Worm (Caenorhabditis elegans) whole organism, young adult: ENCODE results near the gene nhx-3.

Source experiments
- B0019.2 ChIP-seq: fragments of 200-800 bp; sonication (Bioruptor generic); conservative IDR thresholded peaks from 2 replicates; pipeline ENCODE4 v1.3.6; 2022; ENCODE audit warnings: missing genetic modification reagents, missing genetic modification characterization, missing compliant biosample characterization
- B0035.1 ChIP-seq: sonication (generic microtip); optimal IDR thresholded peaks from 2 replicates; lab custom pipeline; 2016; ENCODE audit warnings: missing genetic modification characterization, mild to moderate bottlenecking, missing compliant biosample characterization, missing genotype, missing genetic modification reagents
- F22D6.2 ChIP-seq: sonication (generic microtip); optimal IDR thresholded peaks from 2 replicates; lab custom pipeline; 2016; ENCODE audit warnings: mild to moderate bottlenecking, missing genetic modification characterization, missing compliant biosample characterization
- F33H1.4 ChIP-seq: fragments of 200-800 bp; sonication (Bioruptor generic); IDR thresholded peaks from 2 replicates; pipeline ENCODE4 v1.3.6; 2022; ENCODE audit warnings: missing genetic modification reagents, missing genetic modification characterization, missing compliant biosample characterization
- F39B2.1 ChIP-seq: fragments of 200-800 bp; sonication (Bioruptor generic); IDR thresholded peaks from 2 replicates; pipeline ENCODE4 v1.3.6; 2022; ENCODE audit warnings: missing genetic modification reagents, missing genetic modification characterization, missing compliant biosample characterization
- F57A8.1 ChIP-seq: fragments of 200-800 bp; sonication (Bioruptor generic); optimal IDR thresholded peaks from 2 replicates; lab custom pipeline; 2018; ENCODE audit warnings: mild to moderate bottlenecking, missing genetic modification characterization, moderate library complexity, missing compliant biosample characterization
- F57C9.4 ChIP-seq: sonication (generic microtip); optimal IDR thresholded peaks from 2 replicates; lab custom pipeline; 2017; ENCODE audit warnings: mild to moderate bottlenecking, missing genetic modification characterization, missing compliant biosample characterization
- K11D2.4 ChIP-seq: fragments of 200-800 bp; sonication (Bioruptor generic); IDR thresholded peaks from 2 replicates; pipeline ENCODE4 v1.3.6; 2022; ENCODE audit warnings: missing genetic modification reagents, missing genetic modification characterization, missing compliant biosample characterization
- T07F8.4 ChIP-seq: sonication (generic microtip); optimal IDR thresholded peaks from 2 replicates; lab custom pipeline; 2016; ENCODE audit warnings: mild to moderate bottlenecking, missing genetic modification characterization, moderate library complexity, missing compliant biosample characterization
- T26A5.8 ChIP-seq: sonication (generic microtip); optimal IDR thresholded peaks from 2 replicates; lab custom pipeline; 2016; ENCODE audit warnings: missing genetic modification characterization, missing compliant biosample characterization
- Y53F4B.3 ChIP-seq: fragments of 200-800 bp; sonication (Bioruptor generic); IDR thresholded peaks from 2 replicates; pipeline ENCODE4 v1.3.6; 2022; ENCODE audit warnings: missing genetic modification reagents, missing genetic modification characterization, missing compliant biosample characterization
- Y53G8AR.9 ChIP-seq: fragments of 200-800 bp; sonication (Bioruptor generic); conservative IDR thresholded peaks from 2 replicates; pipeline ENCODE4 v1.3.6; 2022; ENCODE audit warnings: missing genetic modification reagents, missing genetic modification characterization, missing compliant biosample characterization
- Y79H2A.3 ChIP-seq: fragments of 200-800 bp; sonication (Bioruptor generic); conservative IDR thresholded peaks from 2 replicates; pipeline ENCODE4 v1.3.6; 2022; ENCODE audit warnings: missing genetic modification reagents, missing genetic modification characterization, missing compliant biosample characterization
- aptf-2 ChIP-seq: fragments of 200-800 bp; sonication (Bioruptor generic); conservative IDR thresholded peaks from 2 replicates; pipeline ENCODE4 v1.3.6; 2022; ENCODE audit warnings: missing genetic modification reagents, missing genetic modification characterization, missing compliant biosample characterization
- aptf-3 ChIP-seq: fragments of 200-800 bp; sonication (Bioruptor generic); IDR thresholded peaks from 2 replicates; pipeline ENCODE4 v1.3.6; 2022; ENCODE audit warnings: missing genetic modification characterization, missing compliant biosample characterization
- atf-7 ChIP-seq: sonication (generic microtip); optimal IDR thresholded peaks from 2 replicates; lab custom pipeline; 2017; ENCODE audit warnings: mild to moderate bottlenecking, missing genetic modification characterization, missing compliant biosample characterization
- attf-3 ChIP-seq: fragments of 200-800 bp; sonication (Bioruptor generic); conservative IDR thresholded peaks from 2 replicates; pipeline ENCODE4 v1.3.6; 2022; ENCODE audit warnings: missing genetic modification reagents, missing genetic modification characterization, missing compliant biosample characterization
- attf-5 ChIP-seq: fragments of 200-800 bp; sonication (Bioruptor generic); optimal IDR thresholded peaks from 2 replicates; lab custom pipeline; 2018; ENCODE audit warnings: mild to moderate bottlenecking, missing genetic modification characterization, missing compliant biosample characterization
- attf-6 ChIP-seq: fragments of 200-800 bp; sonication (Bioruptor generic); IDR thresholded peaks from 2 replicates; pipeline ENCODE4 v1.3.6; 2022; ENCODE audit warnings: missing genetic modification reagents, missing genetic modification characterization, missing compliant biosample characterization
- ceh-79 ChIP-seq: sonication (generic microtip); optimal IDR thresholded peaks from 2 replicates; lab custom pipeline; 2017; ENCODE audit warnings: mild to moderate bottlenecking, missing genetic modification characterization, missing compliant biosample characterization
- dox-1 ChIP-seq: fragments of 200-800 bp; sonication (Bioruptor generic); IDR thresholded peaks from 2 replicates; pipeline ENCODE4 v1.3.6; 2022; ENCODE audit warnings: missing genetic modification reagents, missing genetic modification characterization, missing compliant biosample characterization
- dpl-1 ChIP-seq: fragments of 150-350 bp; optimal IDR thresholded peaks from 2 replicates; lab custom pipeline; 2014; ENCODE audit warnings: missing biosample characterization, missing genetic modification reagents, missing genetic modification characterization
- egl-18 ChIP-seq: fragments of 200-800 bp; sonication (Bioruptor generic); IDR thresholded peaks from 2 replicates; pipeline ENCODE4 v1.3.6; 2022; ENCODE audit warnings: missing genetic modification reagents, missing genetic modification characterization, missing compliant biosample characterization
- egrh-3 ChIP-seq: fragments of 200-800 bp; sonication (Bioruptor generic); IDR thresholded peaks from 2 replicates; pipeline ENCODE4 v1.3.6; 2022; ENCODE audit warnings: missing genetic modification reagents, missing genetic modification characterization, missing compliant biosample characterization
- ekl-4 ChIP-seq: fragments of 200-800 bp; sonication (Bioruptor generic); IDR thresholded peaks from 2 replicates; pipeline ENCODE4 v1.3.6; 2022; ENCODE audit warnings: missing genetic modification reagents, missing genetic modification characterization, missing compliant biosample characterization
- fkh-3 ChIP-seq: sonication (generic microtip); optimal IDR thresholded peaks from 2 replicates; lab custom pipeline; 2016; ENCODE audit warnings: mild to moderate bottlenecking, missing genetic modification characterization, missing compliant biosample characterization
- him-1 ChIP-seq: sonication (generic microtip); optimal IDR thresholded peaks from 2 replicates; lab custom pipeline; 2016; ENCODE audit warnings: missing genotype, missing genetic modification reagents, missing genetic modification characterization, missing compliant biosample characterization
- hlh-26 ChIP-seq: fragments of 200-800 bp; sonication (Bioruptor generic); conservative IDR thresholded peaks from 2 replicates; pipeline ENCODE4 v1.3.6; 2022; ENCODE audit warnings: missing genetic modification reagents, missing genetic modification characterization, missing compliant biosample characterization
- hsf-1 ChIP-seq: fragments of 200-800 bp; sonication (Bioruptor generic); IDR thresholded peaks from 2 replicates; pipeline ENCODE4 v1.3.6; 2022; ENCODE audit warnings: missing genetic modification reagents, missing genetic modification characterization, missing compliant biosample characterization
- lag-1 ChIP-seq: fragments of 200-800 bp; sonication (Bioruptor generic); IDR thresholded peaks from 2 replicates; pipeline ENCODE4 v1.3.6; 2022; ENCODE audit warnings: missing genetic modification reagents, missing genetic modification characterization, missing compliant biosample characterization
- let-607 ChIP-seq, 2 experiments: fragments of 200-800 bp in 1 of 2; sonication (Bioruptor generic) in 1 of 2; sonication (generic microtip) in 1 of 2; optimal IDR thresholded peaks; 2 replicates each; lab custom pipeline; 2016 to 2018; ENCODE audit warnings: mild to moderate bottlenecking in 2 of 2, missing compliant biosample characterization in 2 of 2, missing genetic modification characterization in 2 of 2, moderate library complexity in 2 of 2, missing genotype in 1 of 2
- lin-35 ChIP-seq, 3 experiments: fragments of 150-350 bp in 2 of 3; sonication (generic microtip) in 1 of 3; optimal IDR thresholded peaks; 2 replicates each; lab custom pipeline; 2014 to 2018; ENCODE audit warnings: missing biosample characterization in 3 of 3, missing genetic modification characterization in 3 of 3, missing genetic modification reagents in 3 of 3
- lsl-1 ChIP-seq: fragments of 200-800 bp; sonication (Bioruptor generic); optimal IDR thresholded peaks from 2 replicates; lab custom pipeline; 2018; ENCODE audit warnings: mild to moderate bottlenecking, missing genetic modification characterization, moderate library complexity, missing compliant biosample characterization
- madf-3 ChIP-seq: fragments of 200-800 bp; sonication (Bioruptor generic); IDR thresholded peaks from 2 replicates; pipeline ENCODE4 v1.3.6; 2022; ENCODE audit warnings: missing genetic modification reagents, missing genetic modification characterization, missing compliant biosample characterization
- mcd-1 ChIP-seq: fragments of 200-800 bp; sonication (Bioruptor generic); IDR thresholded peaks from 2 replicates; pipeline ENCODE4 v1.3.6; 2022; ENCODE audit warnings: missing genetic modification reagents, missing genetic modification characterization, missing compliant biosample characterization
- nfyb-1 ChIP-seq: fragments of 200-800 bp; sonication (Bioruptor generic); IDR thresholded peaks from 2 replicates; pipeline ENCODE4 v1.3.6; 2022; ENCODE audit warnings: missing genetic modification reagents, missing genetic modification characterization, missing compliant biosample characterization
- nhr-120 ChIP-seq: fragments of 200-800 bp; sonication (Bioruptor generic); IDR thresholded peaks from 2 replicates; pipeline ENCODE4 v1.3.6; 2022; ENCODE audit warnings: missing genetic modification characterization, missing compliant biosample characterization
- nhr-179 ChIP-seq: sonication (generic microtip); optimal IDR thresholded peaks from 2 replicates; lab custom pipeline; 2016; ENCODE audit warnings: mild to moderate bottlenecking, missing genetic modification characterization, missing compliant biosample characterization
- pha-4 ChIP-seq: fragments of 150-350 bp; sonication (generic microtip); optimal IDR thresholded peaks from 2 replicates; lab custom pipeline; 2014; ENCODE audit warnings: missing biosample characterization, missing genetic modification reagents, missing genetic modification characterization
- sea-2 ChIP-seq: fragments of 200-800 bp; sonication (Bioruptor generic); IDR thresholded peaks from 2 replicates; pipeline ENCODE4 v1.3.6; 2022; ENCODE audit warnings: missing genetic modification characterization, missing compliant biosample characterization
- snpc-4 ChIP-seq, 5 experiments: fragments of 150-350 bp in 1 of 5; sonication (generic microtip) in 4 of 5; optimal IDR thresholded peaks; 2 replicates each; lab custom pipeline; 2014 to 2018; ENCODE audit warnings: missing genetic modification characterization in 5 of 5, missing biosample characterization in 3 of 5, antibody characterized with exemption in 2 of 5, mild to moderate bottlenecking in 2 of 5, missing compliant biosample characterization in 2 of 5, missing genotype in 2 of 5, moderate library complexity in 2 of 5, missing genetic modification reagents in 1 of 5
- tbp1 ChIP-seq: fragments of 200-800 bp; sonication (Bioruptor generic); optimal IDR thresholded peaks from 2 replicates; lab custom pipeline; 2018; ENCODE audit warnings: mild to moderate bottlenecking, missing genetic modification characterization, missing compliant biosample characterization
- unc-130 ChIP-seq: sonication (generic microtip); optimal IDR thresholded peaks from 2 replicates; lab custom pipeline; 2016; ENCODE audit warnings: missing genetic modification reagents, missing genetic modification characterization, missing compliant biosample characterization
- zim-3 ChIP-seq: sonication (generic microtip); optimal IDR thresholded peaks from 2 replicates; lab custom pipeline; 2017; ENCODE audit warnings: mild to moderate bottlenecking, missing genetic modification characterization, moderate library complexity, missing compliant biosample characterization
- ztf-18 ChIP-seq: sonication (generic microtip); optimal IDR thresholded peaks from 2 replicates; lab custom pipeline; 2016; ENCODE audit warnings: missing genotype, mild to moderate bottlenecking, missing genetic modification characterization, missing compliant biosample characterization
- ztf-22 ChIP-seq: fragments of 200-800 bp; sonication (Bioruptor generic); optimal IDR thresholded peaks from 2 replicates; lab custom pipeline; 2018; ENCODE audit warnings: mild to moderate bottlenecking, missing genetic modification characterization, moderate library complexity, missing compliant biosample characterization
- ztf-25 ChIP-seq: fragments of 200-800 bp; sonication (Bioruptor generic); IDR thresholded peaks from 2 replicates; pipeline ENCODE4 v1.3.6; 2022; ENCODE audit warnings: missing genetic modification reagents, missing genetic modification characterization, missing compliant biosample characterization
- ztf-26 ChIP-seq: sonication (generic microtip); optimal IDR thresholded peaks from 2 replicates; lab custom pipeline; 2017; ENCODE audit warnings: missing genetic modification characterization, missing compliant biosample characterization
- ztf-6 ChIP-seq: fragments of 200-800 bp; sonication (Bioruptor generic); IDR thresholded peaks from 2 replicates; pipeline ENCODE4 v1.3.6; 2022; ENCODE audit warnings: missing genetic modification reagents, missing genetic modification characterization, missing compliant biosample characterization

nhx-3 gene

DNA sequence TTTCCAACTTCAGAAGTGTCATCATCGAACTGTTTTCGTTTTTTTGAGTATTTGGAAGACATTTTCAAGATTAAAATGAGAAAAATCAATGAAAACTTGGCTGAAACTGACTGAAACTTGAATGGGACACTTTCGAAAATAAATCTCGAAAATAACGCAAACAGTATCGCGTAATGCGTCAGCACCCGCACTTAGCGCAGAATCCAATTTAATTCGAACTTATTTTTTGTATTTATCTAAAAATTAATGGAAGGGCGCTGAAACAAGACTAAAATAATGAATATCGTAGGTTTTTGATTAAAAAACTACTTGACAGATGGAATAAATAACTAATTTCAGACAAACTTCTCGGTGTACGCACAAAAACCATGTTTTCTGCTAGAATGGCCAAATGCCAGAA, 30.2 kb upstream of the nhx-3 start, which contains the start of the genes snu-66 and ints-9:
Gene snu-66 (minus strand): TSS at position 108 of the 400 bp plus-strand sequence.
Gene ints-9 (plus strand): TSS at position 240 of the 400 bp plus-strand sequence.
- TF ChIP-seq F22D6.2 (tag; lab: Kevin White, UChicago) (no peak), dox-1 (0 out of 2 replicates have a peak, but pooled peaks have one; percentile 16), fkh-3 (tag; lab: Kevin White, UChicago) (no peak), egl-18 (GFP tag; lab: Robert Waterston, UW) (no peak), ceh-79 (tag; lab: Kevin White, UChicago) (no peak), aptf-3 (GFP tag; lab: Robert Waterston, UW) (no peak), Y53G8AR.9 (GFP tag; lab: Robert Waterston, UW) (no peak), F39B2.1 (GFP tag; lab: Robert Waterston, UW) (no peak), T07F8.4 (tag; lab: Kevin White, UChicago) (no peak), pha-4 (no peak), nhr-179 (tag; lab: Kevin White, UChicago) (no peak), let-607 (tag; optimal IDR thresholded peaks at IDR 0.05; lab: Kevin White, UChicago) (no peak), lag-1 (GFP tag; lab: Robert Waterston, UW) (no peak), ztf-25 (GFP tag; lab: Robert Waterston, UW) (no peak), lsl-1 (GFP tag; lab: Kevin White, UChicago) (peak; percentile 41), nhr-120 (GFP tag; lab: Robert Waterston, UW) (no peak), T26A5.8 (tag; lab: Kevin White, UChicago) (no peak), F57C9.4 (tag; lab: Kevin White, UChicago) (no peak), him-1 (tag; lab: Kevin White, UChicago) (no peak), ztf-18 (tag; lab: Kevin White, UChicago) (peak; percentile 93), Y79H2A.3 (GFP tag; lab: Robert Waterston, UW) (no peak), B0035.1 (no peak), Y53F4B.3 (GFP tag; lab: Robert Waterston, UW) (no peak), ztf-6 (no peak), F33H1.4 (GFP tag; lab: Robert Waterston, UW) (peak; percentile 40), F57A8.1 (GFP tag; lab: Kevin White, UChicago) (no peak), hsf-1 (GFP tag; lab: Robert Waterston, UW) (peak; percentile 53), nfyb-1 (no peak), hlh-26 (GFP tag; lab: Robert Waterston, UW) (no peak), egrh-3 (GFP tag; lab: Robert Waterston, UW) (no peak), snpc-4 (GFP tag; optimal IDR thresholded peaks at IDR 0.05; lab: Kevin White, UChicago) (no peak), snpc-4 (tag; optimal IDR thresholded peaks at IDR 0.05; lab: Kevin White, UChicago) (peak in 2 of 4 experiments; percentile 34 to 47), B0019.2 (GFP tag; lab: Robert Waterston, UW) (no peak), dpl-1 (GFP tag; lab: Kevin White, UChicago) (no peak), K11D2.4 (GFP tag; lab: Robert Waterston, UW) (no peak), lin-35 (GFP tag; optimal IDR thresholded peaks at IDR 0.05; lab: Kevin White, UChicago) (peak in 1 of 3 experiments; percentile 75), ztf-26 (tag; lab: Kevin White, UChicago) (no peak), ekl-4 (GFP tag; lab: Robert Waterston, UW) (no peak), sea-2 (GFP tag; lab: Robert Waterston, UW) (no peak), mcd-1 (GFP tag; lab: Robert Waterston, UW) (peak; percentile 80), attf-5 (GFP tag; lab: Kevin White, UChicago) (peak; percentile 65), zim-3 (tag; lab: Kevin White, UChicago) (no peak), ztf-22 (no peak), atf-7 (tag; lab: Kevin White, UChicago) (no peak), attf-3 (GFP tag; lab: Robert Waterston, UW) (no peak), unc-130 (GFP tag; lab: Kevin White, UChicago) (no peak), attf-6 (GFP tag; lab: Robert Waterston, UW) (no peak), madf-3 (GFP tag; lab: Robert Waterston, UW) (no peak), tbp1 (GFP tag; lab: Kevin White, UChicago) (peak; percentile 15), aptf-2 (GFP tag; lab: Robert Waterston, UW) (no peak)
